Fruit fly (Drosophila melanogaster): ENCODE data around the gene RpL28.

Gene RpL28

dm6 chr3L:3241368-3241640 lies 18.5 kb upstream of the RpL28 start:
- TF ChIP-seq Eip93F (GFP tag; optimal IDR thresholded peaks at IDR 0.05) = no peak
- no peak for TF ChIP-seq Blimp-1 (GFP tag; optimal IDR thresholded peaks at IDR 0.05)
- no peak for TF ChIP-seq acj6 (GFP tag; optimal IDR thresholded peaks at IDR 0.05)
- TF ChIP-seq CG4318 (GFP tag; optimal IDR thresholded peaks at IDR 0.05) = no peak
- no peak for TF ChIP-seq Ets21C (GFP tag; optimal IDR thresholded peaks at IDR 0.05)
- no peak for TF ChIP-seq Hr39 (GFP tag; optimal IDR thresholded peaks at IDR 0.05)
- TF ChIP-seq esn (GFP tag; optimal IDR thresholded peaks at IDR 0.05) = no peak
- peak; percentile 81 for TF ChIP-seq svp (GFP tag)
- no peak for TF ChIP-seq CG6276 (GFP tag; optimal IDR thresholded peaks at IDR 0.05)

- TF ChIP-seq Eip93F (GFP tag; optimal IDR thresholded peaks at IDR 0.05) (peak; percentile 57), CG11762 (GFP tag; optimal IDR thresholded peaks at IDR 0.05; ENCODE audit: insufficient read depth) (peak; percentile 92), CG6808 (GFP tag; optimal IDR thresholded peaks at IDR 0.05) (peak; percentile 98), Eip78C (GFP tag) (peak; percentile 97), CG6854 (GFP tag; optimal IDR thresholded peaks at IDR 0.05) (peak; percentile 96), Gug (GFP tag; IDR thresholded peaks at IDR 0.05) (peak; percentile 78), CG4318 (GFP tag; optimal IDR thresholded peaks at IDR 0.05) (peak; percentile 85), esn (GFP tag; optimal IDR thresholded peaks at IDR 0.05) (peak; percentile 92), fkh (GFP tag; optimal IDR thresholded peaks at IDR 0.05) (no peak), Hr38 (GFP tag; optimal IDR thresholded peaks at IDR 0.05) (no peak), CG8119 (GFP tag; IDR thresholded peaks at IDR 0.05) (peak; percentile 92), pdm3 (GFP tag; optimal IDR thresholded peaks at IDR 0.05) (peak; percentile 88), fd59A (GFP tag; optimal IDR thresholded peaks at IDR 0.05) (peak; percentile 93), dac (GFP tag; optimal IDR thresholded peaks at IDR 0.05) (peak; percentile 50), Sox15 (GFP tag; optimal IDR thresholded peaks at IDR 0.05) (peak; percentile 93), CG8319 (GFP tag; optimal IDR thresholded peaks at IDR 0.05) (peak; percentile 92), Sox102F (GFP tag; optimal IDR thresholded peaks at IDR 0.05) (peak; percentile 88), Ets21C (GFP tag; optimal IDR thresholded peaks at IDR 0.05) (peak; percentile 76), CG9139 (GFP tag; optimal IDR thresholded peaks at IDR 0.05) (peak; percentile 98), dsx (GFP tag; optimal IDR thresholded peaks at IDR 0.05; ENCODE audit: poor library complexity, severe bottlenecking) (peak; percentile 97), CG11294 (GFP tag; IDR thresholded peaks at IDR 0.05) (peak; percentile 62), CG10631 (GFP tag; optimal IDR thresholded peaks at IDR 0.05) (peak; percentile 95), cyc (GFP tag; optimal IDR thresholded peaks at IDR 0.05) (peak; percentile 92), CG6276 (GFP tag; optimal IDR thresholded peaks at IDR 0.05) (peak; percentile 87), fd85E (GFP tag; optimal IDR thresholded peaks at IDR 0.05) (peak; percentile 77), CG7368 (GFP tag; optimal IDR thresholded peaks at IDR 0.05) (peak; percentile 91), Blimp-1 (GFP tag; optimal IDR thresholded peaks at IDR 0.05) (peak; percentile 82), Hr4 (GFP tag; optimal IDR thresholded peaks at IDR 0.05) (peak; percentile 83), Sox14 (GFP tag; optimal IDR thresholded peaks at IDR 0.05) (peak; percentile 91), CG32006 (GFP tag; optimal IDR thresholded peaks at IDR 0.05) (peak; percentile 95), acj6 (GFP tag; optimal IDR thresholded peaks at IDR 0.05) (peak; percentile 94), CG16779 (tag; optimal IDR thresholded peaks at IDR 0.05) (peak; percentile 94), Met (GFP tag; optimal IDR thresholded peaks at IDR 0.05) (peak; percentile 89), topi (GFP tag; optimal IDR thresholded peaks at IDR 0.05) (peak; percentile 92), CG15336 (GFP tag; IDR thresholded peaks at IDR 0.05) (peak; percentile 86), salr (GFP tag; optimal IDR thresholded peaks at IDR 0.05) (peak; percentile 65 to 93), CG3919 (GFP tag; optimal IDR thresholded peaks at IDR 0.05) (peak; percentile 95), spab (GFP tag; optimal IDR thresholded peaks at IDR 0.05) (peak; percentile 99), achi (GFP tag; optimal IDR thresholded peaks at IDR 0.05) (peak; percentile 96), CG1621 (tag; optimal IDR thresholded peaks at IDR 0.05) (peak; percentile 85), net (GFP tag; optimal IDR thresholded peaks at IDR 0.05) (peak; percentile 88), Eip75B (GFP tag; optimal IDR thresholded peaks at IDR 0.05) (peak; percentile 86), CG10669 (GFP tag; optimal IDR thresholded peaks at IDR 0.05) (peak; percentile 98), Lpt (GFP tag; optimal IDR thresholded peaks at IDR 0.05) (peak; percentile 64), Hr39 (GFP tag; optimal IDR thresholded peaks at IDR 0.05) (peak; percentile 88), CG6792 (GFP tag; optimal IDR thresholded peaks at IDR 0.05) (peak; percentile 94)
Measured at dm6 chr3L:3240597-3241367, 18.0 kb upstream of the RpL28 start.
